Worm (Caenorhabditis elegans): ENCODE results near the gene srt-67.

- TF ChIP-seq ceh-27 (GFP tag; optimal IDR thresholded peaks at IDR 0.05) (no peak), let-607 (tag; optimal IDR thresholded peaks at IDR 0.05) (no peak), unc-62 (GFP tag; optimal IDR thresholded peaks at IDR 0.05) (no peak), snpc-4 (GFP tag; optimal IDR thresholded peaks at IDR 0.05) (no peak), snpc-4 (tag; optimal IDR thresholded peaks at IDR 0.05) (no peak), Y79H2A.3 (GFP tag; conservative IDR thresholded peaks at IDR 0.05) (no peak), attf-5 (GFP tag; optimal IDR thresholded peaks at IDR 0.05) (no peak), snpc-1.3 (tag; optimal IDR thresholded peaks at IDR 0.05; ENCODE audit: insufficient read depth) (no peak), attf-6 (GFP tag; IDR thresholded peaks at IDR 0.05) (no peak), nfya-1 (tag; optimal IDR thresholded peaks at IDR 0.05; ENCODE audit: borderline replicate concordance, insufficient read depth) (no peak), madf-10 (tag; optimal IDR thresholded peaks at IDR 0.05) (no peak), dox-1 (GFP tag; IDR thresholded peaks at IDR 0.05) (no peak), ama-1 (optimal IDR thresholded peaks at IDR 0.05) (no peak), ama-1 (GFP tag; optimal IDR thresholded peaks at IDR 0.05) (no peak), nfya-2 (GFP tag; IDR thresholded peaks at IDR 0.05) (no peak), sea-2 (GFP tag; IDR thresholded peaks at IDR 0.05) (no peak)
Observed at ce11 chrV:5259448-5259847, 2.2 kb upstream of the srt-67 start, which contains the start of gene srt-70.
